Worm (Caenorhabditis elegans) whole organism, L4 larva: Measurements from ENCODE around the gene srh-75.

Experiments
- F26F4.8 ChIP-seq: fragments of 200-800 bp; sonication (Bioruptor generic); conservative IDR thresholded peaks from 2 replicates; pipeline ENCODE4 v1.3.6; 2022; ENCODE audit warnings: missing genetic modification characterization, missing compliant biosample characterization
- F49E8.2 ChIP-seq: sonication (generic microtip); optimal IDR thresholded peaks from 2 replicates; lab custom pipeline; 2016; ENCODE audit warnings: missing compliant biosample characterization, mild to moderate bottlenecking, missing genetic modification characterization, borderline replicate concordance
- Y105C5A.15 ChIP-seq: fragments of 200-800 bp; sonication (Bioruptor generic); IDR thresholded peaks from 2 replicates; pipeline ENCODE4 v1.3.6; 2022; ENCODE audit warnings: missing genetic modification characterization, missing compliant biosample characterization
- ZK546.5 ChIP-seq, 2 experiments: sonication (generic microtip); optimal IDR thresholded peaks; 2 replicates each; lab custom pipeline; 2017; ENCODE audit warnings: missing biosample characterization in 2 of 2, missing genetic modification characterization in 2 of 2
- ama-1 ChIP-seq: fragments of 150-350 bp; optimal IDR thresholded peaks from 2 replicates; lab custom pipeline; 2014; ENCODE audit warnings: inconsistent platforms, mixed read lengths
- attf-4 ChIP-seq: sonication (generic microtip); optimal IDR thresholded peaks from 3 replicates; lab custom pipeline; 2017; ENCODE audit warnings: missing biosample characterization, missing genetic modification characterization
- ceh-20 ChIP-seq: fragments of 200-800 bp; sonication (Bioruptor generic); IDR thresholded peaks from 2 replicates; pipeline ENCODE4 v1.3.6; 2022; ENCODE audit warnings: missing genetic modification reagents, missing genetic modification characterization, missing compliant biosample characterization
- ceh-32 ChIP-seq: sonication (generic microtip); optimal IDR thresholded peaks from 2 replicates; lab custom pipeline; 2016; ENCODE audit warnings: mild to moderate bottlenecking, missing genetic modification characterization, missing compliant biosample characterization; ENCODE audit not compliant: poor library complexity
- ceh-44 ChIP-seq: fragments of 200-800 bp; sonication (Bioruptor generic); IDR thresholded peaks from 2 replicates; pipeline ENCODE4 v1.3.6; 2022; ENCODE audit warnings: missing genetic modification reagents, missing genetic modification characterization, missing compliant biosample characterization
- ceh-82 ChIP-seq: sonication (generic microtip); optimal IDR thresholded peaks from 2 replicates; lab custom pipeline; 2017; ENCODE audit warnings: missing biosample characterization, missing genetic modification characterization
- ces-1 ChIP-seq: fragments of 150-350 bp; sonication (generic microtip); optimal IDR thresholded peaks from 4 replicates; lab custom pipeline; 2014; ENCODE audit warnings: missing biosample characterization, missing genetic modification reagents, missing genetic modification characterization
- daf-16 ChIP-seq, 3 experiments: sonication (generic microtip); optimal IDR thresholded peaks; 2 replicates each; lab custom pipeline; 2016 to 2017; ENCODE audit warnings: missing genetic modification characterization in 3 of 3, missing genetic modification reagents in 3 of 3, mild to moderate bottlenecking in 2 of 3, missing compliant biosample characterization in 2 of 3, missing biosample characterization in 1 of 3, moderate library complexity in 1 of 3
- dmd-6 ChIP-seq: fragments of 200-800 bp; sonication (Bioruptor generic); IDR thresholded peaks from 2 replicates; pipeline ENCODE4 v1.3.6; 2022; ENCODE audit warnings: missing genetic modification reagents, missing genetic modification characterization, missing compliant biosample characterization
- dmd-9 ChIP-seq: fragments of 200-800 bp; sonication (Bioruptor generic); IDR thresholded peaks from 2 replicates; pipeline ENCODE4 v1.3.6; 2022; ENCODE audit warnings: missing genetic modification reagents, missing genetic modification characterization, missing compliant biosample characterization
- duxl-1 ChIP-seq: sonication (generic microtip); optimal IDR thresholded peaks from 2 replicates; lab custom pipeline; 2016; ENCODE audit warnings: mild to moderate bottlenecking, missing genetic modification characterization, moderate library complexity, missing compliant biosample characterization; ENCODE audit not compliant: poor library complexity
- fkh-10 ChIP-seq: fragments of 150-350 bp; optimal IDR thresholded peaks from 2 replicates; lab custom pipeline; 2014; ENCODE audit warnings: missing biosample characterization, missing genetic modification reagents, missing genetic modification characterization
- fos-1 ChIP-seq: fragments of 150-350 bp; optimal IDR thresholded peaks from 2 replicates; lab custom pipeline; 2014; ENCODE audit warnings: missing biosample characterization, missing genetic modification characterization
- hlh-11 ChIP-seq: fragments of 200-800 bp; sonication (Bioruptor generic); optimal IDR thresholded peaks from 2 replicates; lab custom pipeline; 2018; ENCODE audit warnings: mild to moderate bottlenecking, missing genetic modification characterization, missing compliant biosample characterization
- hmg-1.1 ChIP-seq: fragments of 200-800 bp; sonication (Bioruptor generic); IDR thresholded peaks from 2 replicates; pipeline ENCODE4 v1.3.6; 2022; ENCODE audit warnings: missing genetic modification reagents, missing genetic modification characterization, missing compliant biosample characterization
- jun-1 ChIP-seq: fragments of 150-350 bp; optimal IDR thresholded peaks from 2 replicates; lab custom pipeline; 2014; ENCODE audit warnings: missing biosample characterization, missing genetic modification reagents, missing genetic modification characterization
- lim-7 ChIP-seq: fragments of 200-800 bp; sonication (Bioruptor generic); IDR thresholded peaks from 2 replicates; pipeline ENCODE4 v1.3.6; 2022; ENCODE audit warnings: missing genetic modification characterization, missing compliant biosample characterization
- lin-1 ChIP-seq: fragments of 200-800 bp; sonication (Bioruptor generic); IDR thresholded peaks from 2 replicates; pipeline ENCODE4 v1.3.6; 2022; ENCODE audit warnings: missing genetic modification reagents, missing genetic modification characterization, missing compliant biosample characterization
- lin-13 ChIP-seq: fragments of 150-350 bp; optimal IDR thresholded peaks from 2 replicates; lab custom pipeline; 2014; ENCODE audit warnings: missing biosample characterization, missing genetic modification reagents, missing genetic modification characterization
- lin-29 ChIP-seq: fragments of 200-800 bp; sonication (Bioruptor generic); IDR thresholded peaks from 2 replicates; pipeline ENCODE4 v1.3.6; 2022; ENCODE audit warnings: missing genetic modification reagents, missing genetic modification characterization, missing compliant biosample characterization
- lin-38 ChIP-seq: fragments of 200-800 bp; sonication (Bioruptor generic); IDR thresholded peaks from 2 replicates; pipeline ENCODE4 v1.3.6; 2022; ENCODE audit warnings: missing genetic modification reagents, missing genetic modification characterization, missing compliant biosample characterization
- lir-3 ChIP-seq: sonication (generic microtip); optimal IDR thresholded peaks from 2 replicates; lab custom pipeline; 2016; ENCODE audit warnings: mild to moderate bottlenecking, missing genetic modification characterization, missing compliant biosample characterization
- lsy-2 ChIP-seq, 2 experiments: fragments of 150-350 bp in 1 of 2; sonication (generic microtip) in 1 of 2; optimal IDR thresholded peaks; 2 replicates each; lab custom pipeline; 2014 to 2017; ENCODE audit warnings: missing biosample characterization in 2 of 2, missing genetic modification characterization in 2 of 2
- madf-9 ChIP-seq: fragments of 200-800 bp; sonication (Bioruptor generic); conservative IDR thresholded peaks from 2 replicates; pipeline ENCODE4 v1.3.6; 2022; ENCODE audit warnings: missing genetic modification reagents, missing genetic modification characterization, missing compliant biosample characterization
- mdl-1 ChIP-seq, 2 experiments: fragments of 150-350 bp in 1 of 2; sonication (generic microtip) in 1 of 2; optimal IDR thresholded peaks; 2 replicates each; lab custom pipeline; 2014 to 2017; ENCODE audit warnings: missing biosample characterization in 2 of 2, missing genetic modification characterization in 2 of 2
- mep-1 ChIP-seq: fragments of 150-350 bp; sonication (generic microtip); optimal IDR thresholded peaks from 3 replicates; lab custom pipeline; 2014; ENCODE audit warnings: missing biosample characterization, missing genetic modification characterization
- mxl-2 ChIP-seq: fragments of 200-800 bp; sonication (Bioruptor generic); conservative IDR thresholded peaks from 2 replicates; pipeline ENCODE4 v1.3.6; 2022; ENCODE audit warnings: missing genetic modification reagents, missing genetic modification characterization, missing compliant biosample characterization
- mxl-3 ChIP-seq: fragments of 200-800 bp; sonication (Bioruptor generic); optimal IDR thresholded peaks from 2 replicates; lab custom pipeline; 2018; ENCODE audit warnings: mild to moderate bottlenecking, missing genetic modification characterization, missing compliant biosample characterization
- nhr-10 ChIP-seq: fragments of 150-350 bp; optimal IDR thresholded peaks from 2 replicates; lab custom pipeline; 2014; ENCODE audit warnings: missing biosample characterization, missing genetic modification characterization
- nhr-11 ChIP-seq: fragments of 150-350 bp; optimal IDR thresholded peaks from 2 replicates; lab custom pipeline; 2014; ENCODE audit warnings: missing biosample characterization, missing genetic modification characterization
- nhr-28 ChIP-seq: fragments of 150-350 bp; optimal IDR thresholded peaks from 2 replicates; lab custom pipeline; 2014; ENCODE audit warnings: missing biosample characterization, missing genetic modification characterization
- nhr-41 ChIP-seq: fragments of 200-800 bp; sonication (Bioruptor generic); IDR thresholded peaks from 2 replicates; pipeline ENCODE4 v1.3.6; 2022; ENCODE audit warnings: missing genetic modification reagents, missing genetic modification characterization, missing compliant biosample characterization
- nhr-6 ChIP-seq: fragments of 150-350 bp; optimal IDR thresholded peaks from 2 replicates; lab custom pipeline; 2014; ENCODE audit warnings: missing biosample characterization, missing genetic modification characterization
- nhr-76 ChIP-seq: fragments of 150-350 bp; optimal IDR thresholded peaks from 2 replicates; lab custom pipeline; 2014; ENCODE audit warnings: missing biosample characterization, missing genetic modification characterization
- php-3 ChIP-seq: fragments of 200-800 bp; sonication (Bioruptor generic); IDR thresholded peaks from 2 replicates; pipeline ENCODE4 v1.3.6; 2022; ENCODE audit warnings: missing genetic modification reagents, missing genetic modification characterization, missing compliant biosample characterization
- pqm-1 ChIP-seq: sonication (generic microtip); optimal IDR thresholded peaks from 2 replicates; lab custom pipeline; 2017; ENCODE audit warnings: missing biosample characterization, missing genetic modification characterization
- sdz-12 ChIP-seq: fragments of 200-800 bp; sonication (Bioruptor generic); optimal IDR thresholded peaks from 2 replicates; lab custom pipeline; 2018; ENCODE audit warnings: mild to moderate bottlenecking, missing genetic modification characterization, missing compliant biosample characterization
- skn-1 ChIP-seq: fragments of 150-350 bp; optimal IDR thresholded peaks from 2 replicates; lab custom pipeline; 2014; ENCODE audit warnings: missing biosample characterization, missing genetic modification characterization
- snpc-1.2 ChIP-seq: fragments of 200-800 bp; sonication (Bioruptor generic); IDR thresholded peaks from 2 replicates; pipeline ENCODE4 v1.3.6; 2022; ENCODE audit warnings: missing genetic modification reagents, missing genetic modification characterization, missing compliant biosample characterization
- spr-1 ChIP-seq: sonication (generic microtip); optimal IDR thresholded peaks from 2 replicates; lab custom pipeline; 2016; ENCODE audit warnings: mild to moderate bottlenecking, missing genetic modification characterization, missing compliant biosample characterization
- tag-97 ChIP-seq: fragments of 200-800 bp; sonication (Bioruptor generic); IDR thresholded peaks from 2 replicates; pipeline ENCODE4 v1.3.6; 2022; ENCODE audit warnings: missing genetic modification characterization, missing compliant biosample characterization
- unc-130 ChIP-seq: sonication (generic microtip); optimal IDR thresholded peaks from 2 replicates; lab custom pipeline; 2016; ENCODE audit warnings: missing genetic modification reagents, missing genetic modification characterization, missing compliant biosample characterization
- unc-62 ChIP-seq, 3 experiments: fragments of 150-350 bp in 1 of 3; sonication (generic microtip); optimal IDR thresholded peaks in 2 of 3; peaks in 1 of 3; 1 replicate in 1 of 3; 2 replicates in 2 of 3; lab custom pipeline; 2014 to 2017; ENCODE audit warnings: missing biosample characterization in 3 of 3, missing genetic modification characterization in 3 of 3, missing genetic modification reagents in 3 of 3, missing genotype in 1 of 3
- zfp-2 ChIP-seq: sonication (generic microtip); optimal IDR thresholded peaks from 2 replicates; lab custom pipeline; 2016; ENCODE audit warnings: mild to moderate bottlenecking, missing genetic modification characterization, missing compliant biosample characterization
- zfp-3 ChIP-seq: fragments of 200-800 bp; sonication (Bioruptor generic); conservative IDR thresholded peaks from 2 replicates; pipeline ENCODE4 v1.3.6; 2022; ENCODE audit warnings: missing genetic modification reagents, missing genetic modification characterization, missing compliant biosample characterization
- zip-11 ChIP-seq: fragments of 200-800 bp; sonication (Bioruptor generic); IDR thresholded peaks from 2 replicates; pipeline ENCODE4 v1.3.6; 2022; ENCODE audit warnings: missing genetic modification characterization, missing compliant biosample characterization
- zip-2 ChIP-seq: fragments of 150-350 bp; optimal IDR thresholded peaks from 2 replicates; lab custom pipeline; 2014; ENCODE audit warnings: missing biosample characterization, missing genetic modification characterization

The srh-75 gene

DNA sequence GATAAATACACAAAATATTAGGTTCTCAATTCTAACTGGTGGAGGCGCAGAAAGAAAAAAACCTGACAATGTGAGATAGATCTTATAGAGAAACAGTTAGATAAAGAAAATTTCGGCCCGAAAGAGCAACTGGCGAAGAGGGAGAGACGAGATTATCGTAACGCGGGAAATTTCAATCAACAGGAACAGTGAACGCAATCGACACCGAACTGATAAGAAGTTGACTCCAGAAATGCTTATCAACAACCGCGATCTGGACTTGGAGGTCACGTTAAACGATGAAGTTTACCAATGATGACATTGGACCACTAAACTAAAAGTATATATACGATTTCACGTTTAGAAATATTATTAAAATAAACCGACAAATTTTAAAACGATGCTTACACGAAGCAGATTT is 19.5 kb upstream of the srh-75 start (continued):
- TF ChIP-seq F49E8.2 (tag; lab: Kevin White, UChicago), result peak; percentile 93
- TF ChIP-seq attf-4 (tag; lab: Kevin White, UChicago), result no peak
- peak; percentile 49 for TF ChIP-seq zfp-3 (GFP tag; lab: Robert Waterston, UW)
- peak; percentile 61; the same call in 1 of the 2 replicates for TF ChIP-seq snpc-1.2 (GFP tag; lab: Robert Waterston, UW)
- no peak for TF ChIP-seq php-3 (GFP tag; lab: Robert Waterston, UW)
- TF ChIP-seq ceh-44 (GFP tag; lab: Robert Waterston, UW), result no peak
- TF ChIP-seq Y105C5A.15 (GFP tag; lab: Robert Waterston, UW), result peak; percentile 65; the same call in 1 of the 2 replicates
- TF ChIP-seq nhr-41 (GFP tag; lab: Robert Waterston, UW), result no peak; the same call in 1 of the 2 replicates
- no peak for TF ChIP-seq ceh-20 (GFP tag; lab: Robert Waterston, UW)
- no peak for TF ChIP-seq mep-1 (tag; lab: Kevin White, UChicago)
- no peak for TF ChIP-seq unc-62 (GFP tag; optimal IDR thresholded peaks at IDR 0.05 in 1 of 2; lab: Kevin White, UChicago)
- TF ChIP-seq unc-62 (tag; optimal IDR thresholded peaks at IDR 0.05; lab: Kevin White, UChicago), result no peak
- no peak; the same call in 1 of the 2 replicates for TF ChIP-seq madf-9 (GFP tag; lab: Robert Waterston, UW)
- TF ChIP-seq ama-1 (lab: Kevin White, UChicago), result peak; percentile 77
- TF ChIP-seq lim-7 (GFP tag; lab: Robert Waterston, UW), result peak; percentile 57
- TF ChIP-seq zip-11 (GFP tag; lab: Robert Waterston, UW), result no peak
- TF ChIP-seq lin-38 (GFP tag; lab: Robert Waterston, UW), result peak; percentile 83
- TF ChIP-seq sdz-12 (GFP tag; lab: Kevin White, UChicago), result no peak
- no peak for TF ChIP-seq spr-1 (tag; lab: Kevin White, UChicago)
- no peak for TF ChIP-seq ces-1 (GFP tag; lab: Kevin White, UChicago)
- TF ChIP-seq lin-1, result 0 out of 2 replicates have a peak, but pooled peaks have one; percentile 24
- peak; percentile 22; the same call in 1 of the 2 replicates for TF ChIP-seq dmd-6
- no peak for TF ChIP-seq mdl-1 (tag; optimal IDR thresholded peaks at IDR 0.05; lab: Kevin White, UChicago)
- TF ChIP-seq tag-97 (GFP tag; lab: Robert Waterston, UW), result no peak
- TF ChIP-seq lin-13 (GFP tag; lab: Kevin White, UChicago), result peak; percentile 50
- TF ChIP-seq daf-16 (GFP tag; optimal IDR thresholded peaks at IDR 0.05; lab: Kevin White, UChicago), result no peak
- no peak for TF ChIP-seq daf-16 (tag; optimal IDR thresholded peaks at IDR 0.05; lab: Kevin White, UChicago)
- peak; percentile 39 for TF ChIP-seq unc-130 (GFP tag; lab: Kevin White, UChicago)
- no peak for TF ChIP-seq dmd-9 (GFP tag; lab: Robert Waterston, UW)
- TF ChIP-seq ceh-32 (tag; lab: Kevin White, UChicago), result no peak
- peak; percentile 15 for TF ChIP-seq hlh-11 (tag; lab: Kevin White, UChicago)
- TF ChIP-seq hmg-1.1, result 0 out of 2 replicates have a peak, but pooled peaks have one; percentile 26
- peak; percentile 10 for TF ChIP-seq nhr-6
- TF ChIP-seq ceh-82 (tag; lab: Kevin White, UChicago), result no peak
- TF ChIP-seq nhr-10 (tag; lab: Kevin White, UChicago), result no peak
- no peak for TF ChIP-seq lir-3 (tag; lab: Kevin White, UChicago)
- no peak for TF ChIP-seq nhr-11
- TF ChIP-seq skn-1 (tag; lab: Kevin White, UChicago), result no peak
- TF ChIP-seq zip-2, result no peak
- no peak for TF ChIP-seq nhr-76 (tag; lab: Kevin White, UChicago)
- TF ChIP-seq duxl-1 (tag; lab: Kevin White, UChicago), result no peak
- TF ChIP-seq fkh-10 (GFP tag; lab: Kevin White, UChicago), result no peak
- TF ChIP-seq lin-29 (GFP tag; lab: Robert Waterston, UW), result 0 out of 2 replicates have a peak, but pooled peaks have one; percentile 9
- TF ChIP-seq lsy-2 (tag; optimal IDR thresholded peaks at IDR 0.05; lab: Kevin White, UChicago), result no peak
- no peak for TF ChIP-seq jun-1
- no peak for TF ChIP-seq fos-1 (tag; lab: Kevin White, UChicago)
- no peak for TF ChIP-seq F26F4.8 (GFP tag; lab: Robert Waterston, UW)
- peak; percentile 12 for TF ChIP-seq nhr-28 (tag; lab: Kevin White, UChicago)
- TF ChIP-seq mxl-2 (GFP tag; lab: Robert Waterston, UW), result peak; percentile 50; the same call in 1 of the 2 replicates
- peak; percentile 1 for TF ChIP-seq pqm-1 (tag; lab: Kevin White, UChicago)
- no peak for TF ChIP-seq ZK546.5 (tag; optimal IDR thresholded peaks at IDR 0.05; lab: Kevin White, UChicago)
- no peak for TF ChIP-seq zfp-2
- no peak for TF ChIP-seq mxl-3 (GFP tag; lab: Kevin White, UChicago)
